Fruit fly (Drosophila melanogaster) whole organism, embryonic: Measurements from ENCODE around the gene Rpn2.

Source experiments
- CG10431 ChIP-seq: fragments of 200-800 bp; sonication (Bioruptor generic); optimal IDR thresholded peaks from 3 replicates; lab custom pipeline; 2018; ENCODE audit warnings: missing biosample characterization, mild to moderate bottlenecking, missing genetic modification characterization
- CG6791 ChIP-seq: fragments of 200-800 bp; sonication (Bioruptor generic); IDR thresholded peaks from 3 replicates; pipeline ENCODE4 v1.3.6; 2022; ENCODE audit warnings: missing biosample characterization, missing genetic modification characterization; ENCODE audit not compliant: partially characterized antibody
- Nf-YB ChIP-seq: fragments of 200-800 bp; sonication (Bioruptor generic); optimal IDR thresholded peaks from 3 replicates; lab custom pipeline; 2019; ENCODE audit warnings: missing biosample characterization, mild to moderate bottlenecking, missing genetic modification characterization, moderate library complexity
- cato ChIP-seq: fragments of 200-800 bp; sonication (Bioruptor generic); optimal IDR thresholded peaks from 2 replicates; lab custom pipeline; 2016; ENCODE audit warnings: missing biosample characterization, missing genetic modification characterization, borderline replicate concordance
- row ChIP-seq: fragments of 200-800 bp; sonication (Bioruptor generic); IDR thresholded peaks from 3 replicates; pipeline ENCODE4 v1.3.6; 2022; ENCODE audit warnings: missing biosample characterization, missing genetic modification characterization

DNA sequence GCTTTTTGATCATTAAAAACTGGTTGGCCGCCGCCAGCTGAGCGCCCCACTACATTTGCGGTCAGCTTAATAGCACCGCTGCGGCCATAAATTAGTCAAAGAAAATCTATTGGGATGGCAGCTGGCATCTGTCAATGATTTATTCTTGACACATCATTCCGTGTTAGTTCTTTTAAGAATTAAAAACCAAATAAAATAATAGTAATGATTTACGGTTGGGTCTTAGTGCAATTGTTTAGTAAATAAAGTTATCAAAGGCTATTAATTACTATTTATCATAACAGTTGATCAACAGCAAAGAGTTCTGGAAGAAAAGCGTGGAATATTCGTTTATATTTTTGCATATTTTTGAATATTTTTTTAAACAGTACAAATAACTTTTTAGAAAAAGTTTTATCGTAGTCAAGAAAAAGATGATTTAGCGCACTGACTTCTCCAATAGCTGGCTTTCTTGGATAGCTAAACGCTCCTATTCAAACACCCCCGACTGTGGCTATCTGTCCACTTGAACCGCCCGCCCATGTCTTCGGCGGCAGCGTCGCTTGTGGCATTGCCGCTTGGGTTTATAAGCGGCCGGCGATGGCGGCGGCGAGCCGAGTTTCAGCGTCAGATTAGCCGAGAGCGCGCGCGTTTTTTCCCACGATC is 43.8 kb downstream of the Rpn2 start, which contains the start of gene CG14515:
- TF ChIP-seq CG6791 (GFP tag; lab: Robert Waterston, UW) (no peak), cato (GFP tag; lab: Kevin White, UChicago) (no peak), row (GFP tag; lab: Robert Waterston, UW) (0 out of 3 replicates have a peak, but pooled peaks have one; percentile 39), Nf-YB (GFP tag; lab: Kevin White, UChicago) (no peak), CG10431 (no peak)
